Fruit fly (Drosophila melanogaster) whole organism: Measurements from ENCODE around the gene CG34348.

Experiments
- CG8478 ChIP-seq: fragments of >200 bp; optimal IDR thresholded peaks from 2 replicates; lab custom pipeline; 2018; ENCODE audit warnings: inconsistent platforms
- Dll ChIP-seq: fragments of >200 bp; optimal IDR thresholded peaks from 2 replicates; lab custom pipeline; 2017
- pan ChIP-seq: fragments of >200 bp; optimal IDR thresholded peaks from 2 replicates; lab custom pipeline; 2017
- psq ChIP-seq: fragments of >200 bp; optimal IDR thresholded peaks from 2 replicates; lab custom pipeline; 2017
- usp ChIP-seq: fragments of >200 bp; optimal IDR thresholded peaks from 2 replicates; lab custom pipeline; 2017; ENCODE audit warnings: missing biosample characterization, missing genetic modification characterization, mixed read lengths

- TF ChIP-seq psq (lab: Kevin White, UChicago): no peak
- TF ChIP-seq CG8478 (lab: Kevin White, UChicago): no peak
- TF ChIP-seq Dll (lab: Kevin White, UChicago): no peak
- no peak for TF ChIP-seq usp (GFP tag; lab: Kevin White, UChicago)
- no peak for TF ChIP-seq pan (lab: Kevin White, UChicago)
These were observed 17.4 kb upstream of the CG34348 start, which contains the start of gene sisA for dm6 chrX:11322257-11322656.
